Worm (Caenorhabditis elegans) whole organism, L1 larva: ENCODE data around the gene tbck-1.

Source experiments
- C04F5.9 ChIP-seq: sonication (generic microtip); optimal IDR thresholded peaks from 2 replicates; lab custom pipeline; 2016; ENCODE audit warnings: missing genetic modification characterization, missing compliant biosample characterization
- F16B12.6 ChIP-seq: fragments of 150-350 bp; optimal IDR thresholded peaks from 2 replicates; lab custom pipeline; 2014; ENCODE audit warnings: missing biosample characterization, missing genetic modification characterization
- aha-1 ChIP-seq: fragments of 150-350 bp; optimal IDR thresholded peaks from 2 replicates; lab custom pipeline; 2014; ENCODE audit warnings: missing biosample characterization, missing genetic modification characterization
- ceh-63 ChIP-seq: fragments of 200-800 bp; sonication (Bioruptor generic); optimal IDR thresholded peaks from 2 replicates; lab custom pipeline; 2018; ENCODE audit warnings: mild to moderate bottlenecking, missing genetic modification characterization, missing compliant biosample characterization
- ceh-8 ChIP-seq: fragments of 200-800 bp; sonication (Bioruptor generic); optimal IDR thresholded peaks from 2 replicates; lab custom pipeline; 2018; ENCODE audit warnings: mild to moderate bottlenecking, missing genetic modification characterization, moderate library complexity, missing compliant biosample characterization
- ceh-88 ChIP-seq: fragments of 200-800 bp; sonication (Bioruptor generic); IDR thresholded peaks from 2 replicates; pipeline ENCODE4 v1.3.6; 2022; ENCODE audit warnings: missing genetic modification characterization, missing compliant biosample characterization
- ces-1 ChIP-seq: fragments of 150-350 bp; optimal IDR thresholded peaks from 2 replicates; lab custom pipeline; 2014; ENCODE audit warnings: missing biosample characterization, missing genetic modification reagents, missing genetic modification characterization
- dsc-1 ChIP-seq: sonication (generic microtip); optimal IDR thresholded peaks from 2 replicates; lab custom pipeline; 2016; ENCODE audit warnings: mild to moderate bottlenecking, missing genetic modification characterization, missing compliant biosample characterization
- efl-3 ChIP-seq: fragments of 200-800 bp; sonication (Bioruptor generic); optimal IDR thresholded peaks from 2 replicates; lab custom pipeline; 2018; ENCODE audit warnings: mild to moderate bottlenecking, missing genetic modification characterization, missing compliant biosample characterization
- egl-13 ChIP-seq: sonication (generic microtip); optimal IDR thresholded peaks from 2 replicates; lab custom pipeline; 2016; ENCODE audit warnings: missing genotype, missing genetic modification reagents, missing genetic modification characterization, missing compliant biosample characterization
- ets-5 ChIP-seq: fragments of 200-800 bp; sonication (Bioruptor generic); IDR thresholded peaks from 2 replicates; pipeline ENCODE4 v1.3.6; 2022; ENCODE audit warnings: missing genetic modification characterization, missing compliant biosample characterization
- fkh-10 ChIP-seq: sonication (generic microtip); optimal IDR thresholded peaks from 2 replicates; lab custom pipeline; 2017; ENCODE audit warnings: missing biosample characterization, missing genetic modification reagents, missing genetic modification characterization
- fkh-8 ChIP-seq: sonication (generic microtip); optimal IDR thresholded peaks from 2 replicates; lab custom pipeline; 2016; ENCODE audit warnings: mild to moderate bottlenecking, missing genetic modification characterization, missing compliant biosample characterization
- isw-1 ChIP-seq: fragments of 200-800 bp; sonication (Bioruptor generic); IDR thresholded peaks from 2 replicates; pipeline ENCODE4 v1.3.6; 2022; ENCODE audit warnings: missing genetic modification characterization, missing compliant biosample characterization
- jun-1 ChIP-seq: fragments of 150-350 bp; optimal IDR thresholded peaks from 2 replicates; lab custom pipeline; 2014; ENCODE audit warnings: missing biosample characterization, missing genetic modification reagents, missing genetic modification characterization
- lin-13 ChIP-seq: fragments of 150-350 bp; optimal IDR thresholded peaks from 2 replicates; lab custom pipeline; 2014; ENCODE audit warnings: missing biosample characterization, missing genetic modification reagents, missing genetic modification characterization
- lin-14 ChIP-seq: fragments of 200-800 bp; sonication (Bioruptor generic); optimal IDR thresholded peaks from 2 replicates; lab custom pipeline; 2018; ENCODE audit warnings: mild to moderate bottlenecking, missing genetic modification characterization, moderate library complexity, missing compliant biosample characterization
- lir-3 ChIP-seq: sonication (generic microtip); optimal IDR thresholded peaks from 2 replicates; lab custom pipeline; 2016; ENCODE audit warnings: mild to moderate bottlenecking, missing genetic modification characterization, moderate library complexity, missing compliant biosample characterization; ENCODE audit not compliant: poor library complexity
- nhr-11 ChIP-seq: fragments of 150-350 bp; optimal IDR thresholded peaks from 2 replicates; lab custom pipeline; 2014; ENCODE audit warnings: missing biosample characterization, missing genetic modification characterization
- nhr-12 ChIP-seq: sonication (generic microtip); optimal IDR thresholded peaks from 2 replicates; lab custom pipeline; 2017; ENCODE audit warnings: missing biosample characterization, missing genetic modification characterization
- nhr-19 ChIP-seq: fragments of 200-800 bp; sonication (Bioruptor generic); conservative IDR thresholded peaks from 2 replicates; pipeline ENCODE4 v1.3.6; 2022; ENCODE audit warnings: missing genetic modification characterization, missing compliant biosample characterization
- nhr-28 ChIP-seq: fragments of 150-350 bp; optimal IDR thresholded peaks from 2 replicates; lab custom pipeline; 2014; ENCODE audit warnings: missing biosample characterization, missing genetic modification characterization
- nhr-47 ChIP-seq: sonication (generic microtip); optimal IDR thresholded peaks from 2 replicates; lab custom pipeline; 2016; ENCODE audit warnings: mild to moderate bottlenecking, missing genetic modification characterization, moderate library complexity, missing compliant biosample characterization
- nhr-76 ChIP-seq: sonication (generic microtip); optimal IDR thresholded peaks from 2 replicates; lab custom pipeline; 2017; ENCODE audit warnings: missing biosample characterization, missing genetic modification characterization
- pqm-1 ChIP-seq: sonication (generic microtip); optimal IDR thresholded peaks from 3 replicates; lab custom pipeline; 2017; ENCODE audit warnings: missing biosample characterization, missing genetic modification characterization
- sptf-1 ChIP-seq: fragments of 150-350 bp; optimal IDR thresholded peaks from 2 replicates; lab custom pipeline; 2014; ENCODE audit warnings: missing biosample characterization, missing genetic modification characterization
- tbx-2 ChIP-seq: sonication (generic microtip); optimal IDR thresholded peaks from 2 replicates; lab custom pipeline; 2016; ENCODE audit warnings: missing genetic modification characterization, missing compliant biosample characterization
- unc-130 ChIP-seq: fragments of 150-350 bp; optimal IDR thresholded peaks from 2 replicates; lab custom pipeline; 2017; ENCODE audit warnings: missing biosample characterization, missing genetic modification characterization, inconsistent platforms
- unc-30 ChIP-seq: sonication (generic microtip); optimal IDR thresholded peaks from 2 replicates; lab custom pipeline; 2017; ENCODE audit warnings: missing biosample characterization, missing genetic modification characterization
- unc-62 ChIP-seq: fragments of 150-350 bp; optimal IDR thresholded peaks from 2 replicates; lab custom pipeline; 2014; ENCODE audit warnings: missing biosample characterization, missing genetic modification reagents, missing genetic modification characterization
- unc-86 ChIP-seq: sonication (generic microtip); optimal IDR thresholded peaks from 2 replicates; lab custom pipeline; 2016; ENCODE audit warnings: missing genetic modification characterization, missing compliant biosample characterization
- unc-98 ChIP-seq: fragments of 200-800 bp; sonication (Bioruptor generic); IDR thresholded peaks from 2 replicates; pipeline ENCODE4 v1.3.6; 2022; ENCODE audit warnings: missing genetic modification characterization, missing compliant biosample characterization
- xbp-1 ChIP-seq: sonication (generic microtip); optimal IDR thresholded peaks from 2 replicates; lab custom pipeline; 2016; ENCODE audit warnings: missing genetic modification characterization, missing compliant biosample characterization
- zag-1 ChIP-seq: fragments of 150-350 bp; optimal IDR thresholded peaks from 2 replicates; lab custom pipeline; 2014; ENCODE audit warnings: missing biosample characterization, missing genetic modification characterization
- ztf-11 ChIP-seq, 2 experiments: sonication (generic microtip); optimal IDR thresholded peaks; 2 replicates each; lab custom pipeline; 2016 to 2017; ENCODE audit warnings: missing genetic modification characterization in 2 of 2, missing biosample characterization in 1 of 2, missing compliant biosample characterization in 1 of 2

Gene tbck-1

DNA sequence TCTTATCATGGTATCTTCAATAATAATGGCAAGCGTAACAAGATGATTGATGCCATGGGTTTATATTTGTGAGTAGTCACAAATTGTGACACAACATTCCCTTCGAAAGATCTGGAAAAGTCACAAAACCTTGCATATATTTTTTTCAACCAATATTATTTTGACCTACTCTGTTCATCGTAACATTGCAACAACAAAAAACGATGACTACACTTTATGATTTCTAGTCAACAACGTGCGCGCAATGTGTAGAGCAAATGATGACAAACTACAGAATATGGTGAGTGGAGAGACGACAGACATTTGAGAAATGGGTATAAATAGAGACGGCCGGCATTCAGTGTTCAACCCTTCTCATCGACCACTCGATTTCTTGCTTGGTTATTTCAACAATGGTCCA is 53.4 kb downstream of the tbck-1 start, which contains the start of gene gst-7 (continued):
- no peak for TF ChIP-seq ztf-11 (tag; optimal IDR thresholded peaks at IDR 0.05; lab: Kevin White, UChicago)
- no peak for TF ChIP-seq F16B12.6 (tag; lab: Kevin White, UChicago)
- no peak for TF ChIP-seq fkh-10
- TF ChIP-seq nhr-12 (tag; lab: Kevin White, UChicago) = no peak
- TF ChIP-seq tbx-2 (tag; lab: Kevin White, UChicago) = peak; percentile 40
- no peak for TF ChIP-seq nhr-11
- TF ChIP-seq efl-3 = no peak
- no peak for TF ChIP-seq jun-1 (tag; lab: Kevin White, UChicago)
- TF ChIP-seq C04F5.9 (tag; lab: Kevin White, UChicago) = no peak
- no peak for TF ChIP-seq egl-13
- TF ChIP-seq sptf-1 (tag; lab: Kevin White, UChicago) = no peak
- no peak for TF ChIP-seq pqm-1 (tag; lab: Kevin White, UChicago)
- no peak for TF ChIP-seq unc-86 (tag; lab: Kevin White, UChicago)
- no peak for TF ChIP-seq lir-3 (tag; lab: Kevin White, UChicago)
- no peak for TF ChIP-seq aha-1 (tag; lab: Kevin White, UChicago)
- no peak for TF ChIP-seq dsc-1 (tag; lab: Kevin White, UChicago)
- no peak for TF ChIP-seq ces-1
- TF ChIP-seq ets-5 (GFP tag; lab: Robert Waterston, UW) = no peak
- TF ChIP-seq zag-1 = no peak
- TF ChIP-seq nhr-47 (tag; lab: Kevin White, UChicago) = no peak
- 0 out of 2 replicates have a peak, but pooled peaks have one; percentile 8 for TF ChIP-seq nhr-19 (GFP tag; lab: Robert Waterston, UW)
- TF ChIP-seq lin-13 = no peak
- no peak for TF ChIP-seq fkh-8 (tag; lab: Kevin White, UChicago)
- TF ChIP-seq unc-30 (tag; lab: Kevin White, UChicago) = no peak
- no peak for TF ChIP-seq nhr-28 (tag; lab: Kevin White, UChicago)
- TF ChIP-seq ceh-63 (GFP tag; lab: Kevin White, UChicago) = no peak
- no peak for TF ChIP-seq unc-62 (GFP tag; lab: Kevin White, UChicago)
- no peak for TF ChIP-seq unc-130 (tag; lab: Kevin White, UChicago)
- TF ChIP-seq xbp-1 (tag; lab: Kevin White, UChicago) = no peak
- TF ChIP-seq unc-98 = no peak
- TF ChIP-seq lin-14 (GFP tag; lab: Kevin White, UChicago) = peak; percentile 65
- TF ChIP-seq nhr-76 = no peak
- TF ChIP-seq ceh-8 = no peak
- TF ChIP-seq isw-1 (GFP tag; lab: Robert Waterston, UW) = no peak
- no peak for TF ChIP-seq ceh-88
